Worm (Caenorhabditis elegans) whole organism, late embryonic: ENCODE results near the gene F09C12.2.
A peak's percentile ranks its signal among the peaks of the same experiment; 100 is the strongest.

Source experiments
- F13H6.1 ChIP-seq: sonication (generic microtip); optimal IDR thresholded peaks from 2 replicates; lab custom pipeline; 2016; ENCODE audit warnings: missing genetic modification characterization, missing compliant biosample characterization
- K02D7.2 ChIP-seq: sonication (generic microtip); optimal IDR thresholded peaks from 2 replicates; lab custom pipeline; 2017; ENCODE audit warnings: mild to moderate bottlenecking, missing genetic modification characterization, missing compliant biosample characterization
- K09A11.1 ChIP-seq: sonication (generic microtip); optimal IDR thresholded peaks from 2 replicates; lab custom pipeline; 2017; ENCODE audit warnings: antibody characterized with exemption, mild to moderate bottlenecking, missing genetic modification characterization, missing compliant biosample characterization; ENCODE audit not compliant: insufficient read depth
- T23F11.4 ChIP-seq: fragments of 200-800 bp; sonication (Bioruptor generic); optimal IDR thresholded peaks from 2 replicates; lab custom pipeline; 2018; ENCODE audit warnings: mild to moderate bottlenecking, missing genetic modification characterization, missing compliant biosample characterization
- Y22D7AL.16 ChIP-seq: sonication (generic microtip); optimal IDR thresholded peaks from 2 replicates; lab custom pipeline; 2016; ENCODE audit warnings: missing genetic modification characterization, missing compliant biosample characterization
- ahr-1 ChIP-seq: sonication (generic microtip); optimal IDR thresholded peaks from 2 replicates; lab custom pipeline; 2016; ENCODE audit warnings: missing genetic modification characterization, missing compliant biosample characterization
- ceh-14 ChIP-seq: sonication (generic microtip); optimal IDR thresholded peaks from 2 replicates; lab custom pipeline; 2016; ENCODE audit warnings: missing genotype, missing genetic modification characterization, missing compliant biosample characterization
- ceh-18 ChIP-seq: sonication (generic microtip); optimal IDR thresholded peaks from 2 replicates; lab custom pipeline; 2016; ENCODE audit warnings: missing genetic modification characterization, missing compliant biosample characterization
- ceh-19 ChIP-seq: fragments of 200-800 bp; sonication (Bioruptor generic); optimal IDR thresholded peaks from 2 replicates; lab custom pipeline; 2018; ENCODE audit warnings: mild to moderate bottlenecking, missing genetic modification characterization, missing compliant biosample characterization
- ceh-2 ChIP-seq: sonication (generic microtip); optimal IDR thresholded peaks from 2 replicates; lab custom pipeline; 2016; ENCODE audit warnings: missing genotype, missing genetic modification characterization, missing compliant biosample characterization
- ceh-22 ChIP-seq: sonication (generic microtip); optimal IDR thresholded peaks from 2 replicates; lab custom pipeline; 2017; ENCODE audit warnings: missing biosample characterization, missing genetic modification characterization
- ceh-30 ChIP-seq: fragments of 150-350 bp; optimal IDR thresholded peaks from 2 replicates; lab custom pipeline; 2014; ENCODE audit warnings: missing biosample characterization, missing genetic modification characterization
- ceh-48 ChIP-seq: sonication (generic microtip); optimal IDR thresholded peaks from 2 replicates; lab custom pipeline; 2016; ENCODE audit warnings: missing genetic modification characterization, inconsistent platforms, missing compliant biosample characterization
- ceh-6 ChIP-seq: fragments of 200-800 bp; sonication (Bioruptor generic); optimal IDR thresholded peaks from 2 replicates; lab custom pipeline; 2018; ENCODE audit warnings: mild to moderate bottlenecking, missing genetic modification characterization, missing compliant biosample characterization
- ceh-9 ChIP-seq: sonication (generic microtip); optimal IDR thresholded peaks from 2 replicates; lab custom pipeline; 2016; ENCODE audit warnings: mild to moderate bottlenecking, missing genetic modification characterization, inconsistent platforms, missing compliant biosample characterization
- che-1 ChIP-seq: sonication (generic microtip); optimal IDR thresholded peaks from 2 replicates; lab custom pipeline; 2016; ENCODE audit warnings: mild to moderate bottlenecking, missing genetic modification characterization, missing compliant biosample characterization
- elt-2 ChIP-seq: sonication (generic microtip); optimal IDR thresholded peaks from 2 replicates; lab custom pipeline; 2016; ENCODE audit warnings: missing genetic modification reagents, missing genetic modification characterization, missing compliant biosample characterization
- elt-4 ChIP-seq: sonication (generic microtip); optimal IDR thresholded peaks from 2 replicates; lab custom pipeline; 2016; ENCODE audit warnings: missing genetic modification characterization, missing compliant biosample characterization
- ets-4 ChIP-seq: sonication (generic microtip); optimal IDR thresholded peaks from 2 replicates; lab custom pipeline; 2016; ENCODE audit warnings: missing genetic modification characterization, missing compliant biosample characterization
- eyg-1 ChIP-seq: sonication (generic microtip); optimal IDR thresholded peaks from 2 replicates; lab custom pipeline; 2016; ENCODE audit warnings: missing genotype, missing genetic modification characterization, missing compliant biosample characterization
- fkh-10 ChIP-seq: fragments of 150-350 bp; optimal IDR thresholded peaks from 2 replicates; lab custom pipeline; 2014; ENCODE audit warnings: missing biosample characterization, missing genetic modification reagents, missing genetic modification characterization
- fkh-6 ChIP-seq: sonication (generic microtip); optimal IDR thresholded peaks from 2 replicates; lab custom pipeline; 2016; ENCODE audit warnings: missing genetic modification characterization, missing compliant biosample characterization
- gmeb-2 ChIP-seq: sonication (generic microtip); optimal IDR thresholded peaks from 2 replicates; lab custom pipeline; 2016; ENCODE audit warnings: missing genetic modification characterization, inconsistent platforms, missing compliant biosample characterization
- hlh-15 ChIP-seq: sonication (generic microtip); optimal IDR thresholded peaks from 2 replicates; lab custom pipeline; 2016; ENCODE audit warnings: missing genetic modification characterization, missing compliant biosample characterization
- hlh-30 ChIP-seq: sonication (generic microtip); optimal IDR thresholded peaks from 2 replicates; lab custom pipeline; 2017; ENCODE audit warnings: antibody characterized with exemption, missing genetic modification characterization, missing compliant biosample characterization; ENCODE audit not compliant: insufficient read depth
- hlh-6 ChIP-seq: sonication (generic microtip); optimal IDR thresholded peaks from 2 replicates; lab custom pipeline; 2016; ENCODE audit warnings: missing genotype, missing genetic modification characterization, missing compliant biosample characterization
- hlh-8 ChIP-seq: sonication (generic microtip); optimal IDR thresholded peaks from 2 replicates; lab custom pipeline; 2016; ENCODE audit warnings: missing genotype, missing genetic modification characterization, missing compliant biosample characterization
- madf-2 ChIP-seq: sonication (generic microtip); optimal IDR thresholded peaks from 2 replicates; lab custom pipeline; 2017; ENCODE audit warnings: missing genetic modification characterization, missing compliant biosample characterization
- mec-3 ChIP-seq: sonication (generic microtip); optimal IDR thresholded peaks from 2 replicates; lab custom pipeline; 2016; ENCODE audit warnings: borderline replicate concordance, missing genetic modification characterization, missing compliant biosample characterization
- nhr-11 ChIP-seq: fragments of 150-350 bp; optimal IDR thresholded peaks from 2 replicates; lab custom pipeline; 2014; ENCODE audit warnings: missing biosample characterization, missing genetic modification characterization
- nhr-232 ChIP-seq: sonication (generic microtip); optimal IDR thresholded peaks from 2 replicates; lab custom pipeline; 2016; ENCODE audit warnings: missing genetic modification characterization, missing compliant biosample characterization
- npax-4 ChIP-seq: sonication (generic microtip); optimal IDR thresholded peaks from 2 replicates; lab custom pipeline; 2016; ENCODE audit warnings: missing genetic modification characterization, missing compliant biosample characterization
- odd-2 ChIP-seq: sonication (generic microtip); optimal IDR thresholded peaks from 2 replicates; lab custom pipeline; 2017; ENCODE audit warnings: antibody characterized with exemption, mild to moderate bottlenecking, missing genetic modification characterization, missing compliant biosample characterization
- pag-3 ChIP-seq: sonication (generic microtip); optimal IDR thresholded peaks from 2 replicates; lab custom pipeline; 2016; ENCODE audit warnings: missing compliant biosample characterization, missing genetic modification characterization, borderline replicate concordance
- pat-9 ChIP-seq: fragments of 200-800 bp; sonication (Bioruptor generic); optimal IDR thresholded peaks from 2 replicates; lab custom pipeline; 2018; ENCODE audit warnings: mild to moderate bottlenecking, missing genetic modification characterization, moderate library complexity, missing compliant biosample characterization
- pax-1 ChIP-seq: fragments of 150-350 bp; optimal IDR thresholded peaks from 2 replicates; lab custom pipeline; 2014; ENCODE audit warnings: missing biosample characterization, missing genetic modification characterization
- pha-2 ChIP-seq: sonication (generic microtip); optimal IDR thresholded peaks from 2 replicates; lab custom pipeline; 2017; ENCODE audit warnings: mild to moderate bottlenecking, missing genetic modification characterization, missing compliant biosample characterization
- pha-4 ChIP-seq: fragments of 150-350 bp; optimal IDR thresholded peaks from 2 replicates; lab custom pipeline; 2018; ENCODE audit warnings: missing biosample characterization, missing genetic modification reagents, missing genetic modification characterization
- ref-2 ChIP-seq: sonication (generic microtip); optimal IDR thresholded peaks from 2 replicates; lab custom pipeline; 2016; ENCODE audit warnings: missing genetic modification characterization, missing compliant biosample characterization
- sdc-2 ChIP-seq: sonication (generic microtip); optimal IDR thresholded peaks from 2 replicates; lab custom pipeline; 2016; ENCODE audit warnings: missing genotype, missing genetic modification characterization, missing compliant biosample characterization
- sox-4 ChIP-seq: sonication (generic microtip); optimal IDR thresholded peaks from 2 replicates; lab custom pipeline; 2017; ENCODE audit warnings: mild to moderate bottlenecking, missing genetic modification characterization, inconsistent platforms, missing compliant biosample characterization
- syd-9 ChIP-seq: sonication (generic microtip); optimal IDR thresholded peaks from 2 replicates; lab custom pipeline; 2016; ENCODE audit warnings: mild to moderate bottlenecking, missing genetic modification characterization, moderate library complexity, missing compliant biosample characterization
- tbx-2 ChIP-seq: sonication (generic microtip); optimal IDR thresholded peaks from 2 replicates; lab custom pipeline; 2016; ENCODE audit warnings: missing genetic modification characterization, missing compliant biosample characterization
- tbx-7 ChIP-seq: sonication (generic microtip); optimal IDR thresholded peaks from 2 replicates; lab custom pipeline; 2016; ENCODE audit warnings: missing genotype, missing genetic modification characterization, missing compliant biosample characterization
- ttx-3 ChIP-seq: sonication (generic microtip); optimal IDR thresholded peaks from 2 replicates; lab custom pipeline; 2016; ENCODE audit warnings: missing genetic modification reagents, missing genetic modification characterization, missing compliant biosample characterization
- unc-3 ChIP-seq, 2 experiments: fragments of 200-800 bp in 1 of 2; sonication (Bioruptor generic) in 1 of 2; sonication (generic microtip) in 1 of 2; conservative IDR thresholded peaks in 1 of 2; optimal IDR thresholded peaks in 1 of 2; 2 replicates each; pipeline versions ENCODE4 v1.3.6 to Lab custom; 2016 to 2022; ENCODE audit warnings: missing compliant biosample characterization in 2 of 2, missing genetic modification characterization in 2 of 2, missing genetic modification reagents in 1 of 2
- ztf-16 ChIP-seq: sonication (generic microtip); optimal IDR thresholded peaks from 2 replicates; lab custom pipeline; 2017; ENCODE audit warnings: missing genetic modification characterization, missing compliant biosample characterization

The F09C12.2 gene

ce11 chrII:5091640-5092243, 18.1 kb upstream of the F09C12.2 start, which contains the start of gene pld-1:
Gene pld-1, minus strand, starts transcription at chrII:5091690.
- TF ChIP-seq gmeb-2 (tag; lab: Kevin White, UChicago) (no peak), elt-2 (no peak), ceh-19 (GFP tag; lab: Kevin White, UChicago) (no peak), hlh-6 (tag; lab: Kevin White, UChicago) (no peak), K02D7.2 (tag; lab: Kevin White, UChicago) (no peak), npax-4 (tag; lab: Kevin White, UChicago) (no peak), madf-2 (tag; lab: Kevin White, UChicago) (no peak), ceh-9 (no peak), tbx-7 (tag; lab: Kevin White, UChicago) (no peak), ref-2 (tag; lab: Kevin White, UChicago) (no peak)

- TF ChIP-seq tbx-2: peak; percentile 63
- no peak for TF ChIP-seq T23F11.4
- TF ChIP-seq fkh-10 (GFP tag; lab: Kevin White, UChicago): no peak
- TF ChIP-seq ceh-30 (tag; lab: Kevin White, UChicago): no peak
- peak; percentile 57 for TF ChIP-seq pha-2 (tag; lab: Kevin White, UChicago)
- no peak for TF ChIP-seq fkh-6 (tag; lab: Kevin White, UChicago)
- peak; percentile 35 for TF ChIP-seq ceh-48 (tag; lab: Kevin White, UChicago)
- no peak for TF ChIP-seq hlh-8 (tag; lab: Kevin White, UChicago)
- TF ChIP-seq ttx-3 (tag; lab: Kevin White, UChicago): no peak
- no peak for TF ChIP-seq syd-9 (tag; lab: Kevin White, UChicago)
- no peak for TF ChIP-seq ceh-14 (tag; lab: Kevin White, UChicago)
- TF ChIP-seq pax-1: peak; percentile 42
- TF ChIP-seq ceh-18 (tag; lab: Kevin White, UChicago): no peak
- TF ChIP-seq npax-4 (tag; lab: Kevin White, UChicago): no peak
- no peak for TF ChIP-seq ztf-16 (tag; lab: Kevin White, UChicago)
- no peak for TF ChIP-seq ets-4 (tag; lab: Kevin White, UChicago)
- TF ChIP-seq F13H6.1 (tag; lab: Kevin White, UChicago): no peak
- TF ChIP-seq nhr-11: no peak
- no peak for TF ChIP-seq che-1
- TF ChIP-seq ceh-22 (tag; lab: Kevin White, UChicago): no peak
- no peak for TF ChIP-seq elt-2
- no peak for TF ChIP-seq eyg-1 (tag; lab: Kevin White, UChicago)
- no peak for TF ChIP-seq sox-4 (tag; lab: Kevin White, UChicago)
- TF ChIP-seq ahr-1 (tag; lab: Kevin White, UChicago): no peak
- TF ChIP-seq unc-3 (GFP tag; conservative IDR thresholded peaks at IDR 0.05; lab: Robert Waterston, UW): no peak
- TF ChIP-seq unc-3 (tag; optimal IDR thresholded peaks at IDR 0.05; lab: Kevin White, UChicago): no peak
- no peak for TF ChIP-seq hlh-30 (tag; lab: Kevin White, UChicago)
- peak; percentile 44 for TF ChIP-seq pha-4
- TF ChIP-seq pag-3 (tag; lab: Kevin White, UChicago): no peak
- TF ChIP-seq ceh-19 (GFP tag; lab: Kevin White, UChicago): peak; percentile 23
- no peak for TF ChIP-seq nhr-232 (tag; lab: Kevin White, UChicago)
- TF ChIP-seq sdc-2: no peak
- no peak for TF ChIP-seq elt-4 (tag; lab: Kevin White, UChicago)
- no peak for TF ChIP-seq K02D7.2 (tag; lab: Kevin White, UChicago)
- TF ChIP-seq mec-3 (tag; lab: Kevin White, UChicago): no peak
- no peak for TF ChIP-seq ref-2 (tag; lab: Kevin White, UChicago)
- TF ChIP-seq odd-2 (tag; lab: Kevin White, UChicago): no peak
- TF ChIP-seq pat-9: no peak
- no peak for TF ChIP-seq ceh-2
- no peak for TF ChIP-seq K09A11.1 (tag; lab: Kevin White, UChicago)
- TF ChIP-seq ceh-6 (GFP tag; lab: Kevin White, UChicago): no peak
- TF ChIP-seq hlh-15: no peak
- no peak for TF ChIP-seq Y22D7AL.16 (tag; lab: Kevin White, UChicago)
Observed at ce11 chrII:5092362-5093281, 17.2 kb upstream of the F09C12.2 start, which contains the start of gene C04G6.2. Gene C04G6.2, plus strand, starts transcription at chrII:5093231.
